Fruit fly (Drosophila melanogaster): ENCODE measurements around the gene BBIP1.

DNA sequence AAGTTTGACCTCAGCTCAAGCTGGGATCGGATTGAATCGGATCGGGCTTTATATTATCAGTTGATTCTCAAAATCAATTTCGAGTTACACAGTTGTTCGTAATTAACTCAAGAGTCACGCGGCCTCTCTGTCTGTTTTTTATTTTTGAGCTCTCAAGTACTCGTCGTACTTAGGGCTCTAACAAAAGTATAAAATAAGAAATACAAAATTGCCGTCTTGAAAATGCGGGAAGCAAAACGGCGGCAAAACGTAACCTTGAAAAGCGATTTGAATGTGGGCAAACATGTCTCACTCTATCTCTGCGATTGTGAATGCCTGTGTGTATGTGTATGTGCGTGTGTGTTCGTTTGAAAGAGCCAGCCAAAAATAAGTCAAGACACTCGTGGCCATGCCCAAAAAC lies 33.4 kb downstream of the BBIP1 start:
- TF ChIP-seq tai (GFP tag; optimal IDR thresholded peaks at IDR 0.05) (no peak), dl (GFP tag; optimal IDR thresholded peaks at IDR 0.05; ENCODE audit: insufficient read depth in 1 of 2, partially characterized antibody in 2 of 2) (no peak), Vsx2 (GFP tag; optimal IDR thresholded peaks at IDR 0.05; ENCODE audit: partially characterized antibody) (no peak), brk (GFP tag; optimal IDR thresholded peaks at IDR 0.05) (no peak), Dfd (GFP tag; optimal IDR thresholded peaks at IDR 0.05) (no peak), ey (GFP tag; optimal IDR thresholded peaks at IDR 0.05) (no peak), lola (GFP tag; optimal IDR thresholded peaks at IDR 0.05) (no peak), Hr78 (GFP tag; optimal IDR thresholded peaks at IDR 0.05) (no peak), Hnf4 (GFP tag; optimal IDR thresholded peaks at IDR 0.05) (no peak), h (GFP tag; optimal IDR thresholded peaks at IDR 0.05) (no peak), Abd-B (GFP tag; optimal IDR thresholded peaks at IDR 0.05) (no peak), psq (GFP tag; optimal IDR thresholded peaks at IDR 0.05) (no peak), dsf (GFP tag; optimal IDR thresholded peaks at IDR 0.05; ENCODE audit: borderline replicate concordance) (no peak), pan (optimal IDR thresholded peaks at IDR 0.05) (no peak)

All from whole organism, wandering third instar larva.